Worm (Caenorhabditis elegans) whole organism, L1 larva: ENCODE results near the gene C14A4.7.

Experiments
- C16A3.4 ChIP-seq: fragments of 150-350 bp; optimal IDR thresholded peaks from 2 replicates; lab custom pipeline; 2014; ENCODE audit warnings: missing biosample characterization, missing genetic modification characterization
- alr-1 ChIP-seq: fragments of 200-800 bp; sonication (Bioruptor generic); optimal IDR thresholded peaks from 2 replicates; lab custom pipeline; 2018; ENCODE audit warnings: borderline replicate concordance, mild to moderate bottlenecking, missing genetic modification characterization, missing compliant biosample characterization
- ama-1 ChIP-seq: fragments of 150-350 bp; optimal IDR thresholded peaks from 2 replicates; lab custom pipeline; 2014
- blmp-1 ChIP-seq: fragments of 150-350 bp; optimal IDR thresholded peaks from 2 replicates; lab custom pipeline; 2014; ENCODE audit warnings: missing biosample characterization, missing genetic modification characterization
- ceh-8 ChIP-seq: fragments of 200-800 bp; sonication (Bioruptor generic); optimal IDR thresholded peaks from 2 replicates; lab custom pipeline; 2018; ENCODE audit warnings: mild to moderate bottlenecking, missing genetic modification characterization, moderate library complexity, missing compliant biosample characterization
- ceh-88 ChIP-seq: fragments of 200-800 bp; sonication (Bioruptor generic); IDR thresholded peaks from 2 replicates; pipeline ENCODE4 v1.3.6; 2022; ENCODE audit warnings: missing genetic modification characterization, missing compliant biosample characterization
- ces-1 ChIP-seq: fragments of 150-350 bp; optimal IDR thresholded peaks from 2 replicates; lab custom pipeline; 2014; ENCODE audit warnings: missing biosample characterization, missing genetic modification reagents, missing genetic modification characterization
- dsc-1 ChIP-seq: sonication (generic microtip); optimal IDR thresholded peaks from 2 replicates; lab custom pipeline; 2016; ENCODE audit warnings: mild to moderate bottlenecking, missing genetic modification characterization, missing compliant biosample characterization
- efl-1 ChIP-seq, 4 experiments: fragments of 150-350 bp; optimal IDR thresholded peaks in 3 of 4; peaks in 1 of 4; 1 replicate in 1 of 4; 2 replicates in 3 of 4; lab custom pipeline; 2014; ENCODE audit warnings: missing biosample characterization in 2 of 4, missing genetic modification characterization in 2 of 4, missing genetic modification reagents in 2 of 4
- elt-2 ChIP-seq: sonication (generic microtip); optimal IDR thresholded peaks from 2 replicates; lab custom pipeline; 2016; ENCODE audit warnings: missing genetic modification characterization, mild to moderate bottlenecking, inconsistent platforms, missing compliant biosample characterization, missing genetic modification reagents
- ets-5 ChIP-seq: fragments of 200-800 bp; sonication (Bioruptor generic); IDR thresholded peaks from 2 replicates; pipeline ENCODE4 v1.3.6; 2022; ENCODE audit warnings: missing genetic modification characterization, missing compliant biosample characterization
- fkh-10 ChIP-seq: sonication (generic microtip); optimal IDR thresholded peaks from 2 replicates; lab custom pipeline; 2017; ENCODE audit warnings: missing biosample characterization, missing genetic modification reagents, missing genetic modification characterization
- fkh-4 ChIP-seq: sonication (generic microtip); optimal IDR thresholded peaks from 2 replicates; lab custom pipeline; 2016; ENCODE audit warnings: missing compliant biosample characterization, missing genetic modification characterization, borderline replicate concordance
- fkh-8 ChIP-seq: sonication (generic microtip); optimal IDR thresholded peaks from 2 replicates; lab custom pipeline; 2016; ENCODE audit warnings: mild to moderate bottlenecking, missing genetic modification characterization, missing compliant biosample characterization
- grh-1 ChIP-seq: fragments of 200-800 bp; sonication (Bioruptor generic); IDR thresholded peaks from 2 replicates; pipeline ENCODE4 v1.3.6; 2022; ENCODE audit warnings: missing genetic modification reagents, missing genetic modification characterization, missing compliant biosample characterization
- hlh-17 ChIP-seq: fragments of 200-800 bp; sonication (Bioruptor generic); optimal IDR thresholded peaks from 2 replicates; lab custom pipeline; 2018; ENCODE audit warnings: missing genetic modification characterization, mild to moderate bottlenecking, missing compliant biosample characterization, moderate library complexity, borderline replicate concordance
- hlh-4 ChIP-seq: sonication (generic microtip); optimal IDR thresholded peaks from 2 replicates; lab custom pipeline; 2016; ENCODE audit warnings: mild to moderate bottlenecking, missing genetic modification characterization, missing compliant biosample characterization
- lin-13 ChIP-seq: fragments of 150-350 bp; optimal IDR thresholded peaks from 2 replicates; lab custom pipeline; 2014; ENCODE audit warnings: missing biosample characterization, missing genetic modification reagents, missing genetic modification characterization
- lin-14 ChIP-seq: fragments of 200-800 bp; sonication (Bioruptor generic); optimal IDR thresholded peaks from 2 replicates; lab custom pipeline; 2018; ENCODE audit warnings: mild to moderate bottlenecking, missing genetic modification characterization, moderate library complexity, missing compliant biosample characterization
- lin-35 ChIP-seq, 2 experiments: fragments of 150-350 bp; optimal IDR thresholded peaks; 2 replicates each; lab custom pipeline; 2014; ENCODE audit warnings: missing biosample characterization in 2 of 2, missing genetic modification characterization in 2 of 2, missing genetic modification reagents in 2 of 2
- lin-39 ChIP-seq: fragments of 150-350 bp; optimal IDR thresholded peaks from 2 replicates; lab custom pipeline; 2014; ENCODE audit warnings: missing biosample characterization, missing genetic modification reagents, missing genetic modification characterization
- lsy-2 ChIP-seq, 2 experiments: fragments of 150-350 bp; optimal IDR thresholded peaks; 2 replicates each; lab custom pipeline; 2014; ENCODE audit warnings: missing biosample characterization in 2 of 2, missing genetic modification characterization in 2 of 2
- nhr-11 ChIP-seq: fragments of 150-350 bp; optimal IDR thresholded peaks from 2 replicates; lab custom pipeline; 2014; ENCODE audit warnings: missing biosample characterization, missing genetic modification characterization
- nhr-19 ChIP-seq: fragments of 200-800 bp; sonication (Bioruptor generic); conservative IDR thresholded peaks from 2 replicates; pipeline ENCODE4 v1.3.6; 2022; ENCODE audit warnings: missing genetic modification characterization, missing compliant biosample characterization
- nhr-28 ChIP-seq: fragments of 150-350 bp; optimal IDR thresholded peaks from 2 replicates; lab custom pipeline; 2014; ENCODE audit warnings: missing biosample characterization, missing genetic modification characterization
- nhr-47 ChIP-seq: sonication (generic microtip); optimal IDR thresholded peaks from 2 replicates; lab custom pipeline; 2016; ENCODE audit warnings: mild to moderate bottlenecking, missing genetic modification characterization, moderate library complexity, missing compliant biosample characterization
- nhr-71 ChIP-seq: sonication (generic microtip); optimal IDR thresholded peaks from 2 replicates; lab custom pipeline; 2016; ENCODE audit warnings: mild to moderate bottlenecking, missing genetic modification characterization, moderate library complexity, missing compliant biosample characterization
- nhr-76 ChIP-seq: sonication (generic microtip); optimal IDR thresholded peaks from 2 replicates; lab custom pipeline; 2017; ENCODE audit warnings: missing biosample characterization, missing genetic modification characterization
- nhr-85 ChIP-seq: sonication (generic microtip); peaks from one replicate; lab custom pipeline; 2016; ENCODE audit warnings: missing genetic modification characterization, inconsistent platforms, missing compliant biosample characterization
- pax-3 ChIP-seq: fragments of 200-800 bp; sonication (Bioruptor generic); optimal IDR thresholded peaks from 2 replicates; lab custom pipeline; 2018; ENCODE audit warnings: mild to moderate bottlenecking, missing genetic modification characterization, moderate library complexity, missing compliant biosample characterization
- rnt-1 ChIP-seq: sonication (generic microtip); optimal IDR thresholded peaks from 2 replicates; lab custom pipeline; 2016; ENCODE audit warnings: mild to moderate bottlenecking, missing genetic modification characterization, moderate library complexity, missing compliant biosample characterization
- skn-1 ChIP-seq: fragments of 150-350 bp; optimal IDR thresholded peaks from 2 replicates; lab custom pipeline; 2014; ENCODE audit warnings: missing biosample characterization, missing genetic modification characterization
- snu-23 ChIP-seq: sonication (generic microtip); optimal IDR thresholded peaks from 2 replicates; lab custom pipeline; 2016; ENCODE audit warnings: missing genetic modification characterization, missing compliant biosample characterization
- sox-4 ChIP-seq: sonication (generic microtip); optimal IDR thresholded peaks from 2 replicates; lab custom pipeline; 2016; ENCODE audit warnings: missing genetic modification characterization, missing compliant biosample characterization
- sptf-1 ChIP-seq: fragments of 150-350 bp; optimal IDR thresholded peaks from 2 replicates; lab custom pipeline; 2014; ENCODE audit warnings: missing biosample characterization, missing genetic modification characterization
- unc-130 ChIP-seq: fragments of 150-350 bp; optimal IDR thresholded peaks from 2 replicates; lab custom pipeline; 2017; ENCODE audit warnings: missing biosample characterization, missing genetic modification characterization, inconsistent platforms
- xbp-1 ChIP-seq: sonication (generic microtip); optimal IDR thresholded peaks from 2 replicates; lab custom pipeline; 2016; ENCODE audit warnings: missing genetic modification characterization, missing compliant biosample characterization
- zip-4 ChIP-seq: fragments of 200-800 bp; sonication (Bioruptor generic); optimal IDR thresholded peaks from 2 replicates; lab custom pipeline; 2018; ENCODE audit warnings: mild to moderate bottlenecking, missing genetic modification characterization, moderate library complexity, missing compliant biosample characterization
- ztf-11 ChIP-seq, 2 experiments: sonication (generic microtip); optimal IDR thresholded peaks; 2 replicates each; lab custom pipeline; 2016 to 2017; ENCODE audit warnings: missing genetic modification characterization in 2 of 2, missing biosample characterization in 1 of 2, missing compliant biosample characterization in 1 of 2

C14A4.7 gene

ce11 chrII:10547803-10548693 lies 48.3 kb downstream of the C14A4.7 start (continued):
- TF ChIP-seq nhr-19 (GFP tag; lab: Robert Waterston, UW) (0 out of 2 replicates have a peak, but pooled peaks have one; percentile 1), lin-13 (GFP tag; lab: Kevin White, UChicago) (peak; percentile 35), unc-130 (tag; lab: Kevin White, UChicago) (no peak), hlh-17 (GFP tag; lab: Kevin White, UChicago) (no peak)

ce11 chrII:10547311-10547710 lies 49.1 kb downstream of the C14A4.7 start:
- TF ChIP-seq ets-5 (GFP tag; lab: Robert Waterston, UW), result 0 out of 2 replicates have a peak, but pooled peaks have one; percentile 44
- no peak for TF ChIP-seq pax-3 (tag; lab: Kevin White, UChicago)
- TF ChIP-seq nhr-85 (tag; lab: Kevin White, UChicago), result peak; percentile 67
- peak; percentile 33; the same call in 1 of the 2 replicates for TF ChIP-seq grh-1 (GFP tag; lab: Robert Waterston, UW)
- TF ChIP-seq ces-1, result no peak
- no peak for TF ChIP-seq lin-14
- TF ChIP-seq lin-35 (GFP tag; optimal IDR thresholded peaks at IDR 0.05; lab: Kevin White, UChicago), result peak in 1 of 2 experiments; percentile 3
- no peak for TF ChIP-seq nhr-11 (tag; lab: Kevin White, UChicago)
- TF ChIP-seq ama-1 (lab: Kevin White, UChicago), result no peak
- TF ChIP-seq fkh-4 (tag; lab: Kevin White, UChicago), result no peak

- TF ChIP-seq C16A3.4, result peak; percentile 16
- no peak for TF ChIP-seq xbp-1 (tag; lab: Kevin White, UChicago)
- TF ChIP-seq ama-1 (lab: Kevin White, UChicago), result peak; percentile 47
- TF ChIP-seq blmp-1 (tag; lab: Kevin White, UChicago), result peak; percentile 21
- TF ChIP-seq nhr-85 (tag; lab: Kevin White, UChicago), result no peak
- no peak for TF ChIP-seq ceh-88 (GFP tag; lab: Robert Waterston, UW)
- peak; percentile 31 for TF ChIP-seq rnt-1 (tag; lab: Kevin White, UChicago)
- peak in 1 of 2 experiments; percentile 8 for TF ChIP-seq ztf-11 (tag; optimal IDR thresholded peaks at IDR 0.05; lab: Kevin White, UChicago)
- TF ChIP-seq zip-4 (GFP tag; lab: Kevin White, UChicago), result peak; percentile 19
- peak; percentile 43 for TF ChIP-seq nhr-71 (tag; lab: Kevin White, UChicago)
- no peak for TF ChIP-seq sptf-1 (tag; lab: Kevin White, UChicago)
- peak in 1 of 2 experiments; percentile 13 for TF ChIP-seq lsy-2 (tag; optimal IDR thresholded peaks at IDR 0.05; lab: Kevin White, UChicago)
- no peak for TF ChIP-seq efl-1 (optimal IDR thresholded peaks at IDR 0.05; lab: Kevin White, UChicago)
- TF ChIP-seq efl-1 (GFP tag; optimal IDR thresholded peaks at IDR 0.05 in 1 of 2; lab: Kevin White, UChicago), result peak in 1 of 2 experiments; percentile 81
- TF ChIP-seq nhr-76, result no peak
- no peak for TF ChIP-seq fkh-10 (GFP tag; lab: Kevin White, UChicago)
- TF ChIP-seq snu-23 (GFP tag; lab: Kevin White, UChicago), result peak; percentile 6
Observed at ce11 chrII:10546784-10547087, 49.6 kb downstream of the C14A4.7 start.

ce11 chrII:10545924-10546783 lies 50.2 kb downstream of the C14A4.7 start:
- TF ChIP-seq sox-4 (tag; lab: Kevin White, UChicago) (no peak), ama-1 (lab: Kevin White, UChicago) (peak; percentile 9), ceh-8 (GFP tag; lab: Kevin White, UChicago) (no peak), ztf-11 (tag; optimal IDR thresholded peaks at IDR 0.05; lab: Kevin White, UChicago) (no peak), efl-1 (optimal IDR thresholded peaks at IDR 0.05; lab: Kevin White, UChicago) (no peak), efl-1 (GFP tag; optimal IDR thresholded peaks at IDR 0.05 in 1 of 2; lab: Kevin White, UChicago) (peak in 1 of 2 experiments; percentile 70), nhr-28 (no peak), skn-1 (no peak), elt-2 (no peak), hlh-4 (no peak), lin-39 (tag; lab: Kevin White, UChicago) (no peak), alr-1 (tag; lab: Kevin White, UChicago) (no peak), nhr-47 (tag; lab: Kevin White, UChicago) (peak; percentile 13), fkh-8 (peak; percentile 36), nhr-76 (no peak), snu-23 (GFP tag; lab: Kevin White, UChicago) (peak; percentile 9), dsc-1 (tag; lab: Kevin White, UChicago) (peak; percentile 0)
- TF ChIP-seq, all 84 proteins: peak for 6
